Worm (Caenorhabditis elegans) whole organism, young adult: ENCODE data around the gene arl-8.

ENCODE experiments used
- B0019.2 ChIP-seq: fragments of 200-800 bp; sonication (Bioruptor generic); conservative IDR thresholded peaks from 2 replicates; pipeline ENCODE4 v1.3.6; 2022; ENCODE audit warnings: missing genetic modification reagents, missing genetic modification characterization, missing compliant biosample characterization
- B0336.3 ChIP-seq: fragments of 200-800 bp; sonication (Bioruptor generic); IDR thresholded peaks from 2 replicates; pipeline ENCODE4 v1.3.6; 2022; ENCODE audit warnings: missing genetic modification characterization, missing compliant biosample characterization
- C06A6.2 ChIP-seq: fragments of 200-800 bp; sonication (Bioruptor generic); conservative IDR thresholded peaks from 2 replicates; pipeline ENCODE4 v1.3.6; 2022; ENCODE audit warnings: missing genetic modification characterization, missing compliant biosample characterization
- F10E7.11 ChIP-seq: sonication (generic microtip); optimal IDR thresholded peaks from 2 replicates; lab custom pipeline; 2017; ENCODE audit warnings: mild to moderate bottlenecking, missing genetic modification characterization, moderate library complexity, missing compliant biosample characterization
- F22D6.2 ChIP-seq: sonication (generic microtip); optimal IDR thresholded peaks from 2 replicates; lab custom pipeline; 2016; ENCODE audit warnings: mild to moderate bottlenecking, missing genetic modification characterization, missing compliant biosample characterization
- F33H1.4 ChIP-seq: fragments of 200-800 bp; sonication (Bioruptor generic); IDR thresholded peaks from 2 replicates; pipeline ENCODE4 v1.3.6; 2022; ENCODE audit warnings: missing genetic modification reagents, missing genetic modification characterization, missing compliant biosample characterization
- K12H6.12 ChIP-seq: fragments of 200-800 bp; sonication (Bioruptor generic); optimal IDR thresholded peaks from 2 replicates; lab custom pipeline; 2018; ENCODE audit warnings: mild to moderate bottlenecking, missing genetic modification characterization, missing compliant biosample characterization
- Y53G8AR.9 ChIP-seq: fragments of 200-800 bp; sonication (Bioruptor generic); conservative IDR thresholded peaks from 2 replicates; pipeline ENCODE4 v1.3.6; 2022; ENCODE audit warnings: missing genetic modification reagents, missing genetic modification characterization, missing compliant biosample characterization
- ZK185.1 ChIP-seq: sonication (generic microtip); optimal IDR thresholded peaks from 2 replicates; lab custom pipeline; 2016; ENCODE audit warnings: mild to moderate bottlenecking, missing genetic modification characterization, missing compliant biosample characterization; ENCODE audit not compliant: poor library complexity, severe bottlenecking
- attf-5 ChIP-seq: fragments of 200-800 bp; sonication (Bioruptor generic); optimal IDR thresholded peaks from 2 replicates; lab custom pipeline; 2018; ENCODE audit warnings: mild to moderate bottlenecking, missing genetic modification characterization, missing compliant biosample characterization
- cebp-1 ChIP-seq, 2 experiments: fragments of 200-800 bp in 1 of 2; sonication (Bioruptor generic) in 1 of 2; sonication (generic microtip) in 1 of 2; IDR thresholded peaks in 1 of 2; optimal IDR thresholded peaks in 1 of 2; 2 replicates each; pipeline versions ENCODE4 v1.3.6 to Lab custom; 2017 to 2022; ENCODE audit warnings: missing compliant biosample characterization in 2 of 2, missing genetic modification characterization in 2 of 2, mild to moderate bottlenecking in 1 of 2, missing genetic modification reagents in 1 of 2, moderate library complexity in 1 of 2
- ceh-27 ChIP-seq: fragments of 200-800 bp; sonication (Bioruptor generic); optimal IDR thresholded peaks from 2 replicates; lab custom pipeline; 2018; ENCODE audit warnings: mild to moderate bottlenecking, missing genetic modification characterization, moderate library complexity, missing compliant biosample characterization
- chd-7 ChIP-seq: sonication (generic microtip); optimal IDR thresholded peaks from 2 replicates; lab custom pipeline; 2016; ENCODE audit warnings: mild to moderate bottlenecking, missing genetic modification characterization, moderate library complexity, missing compliant biosample characterization
- die-1 ChIP-seq: sonication (generic microtip); optimal IDR thresholded peaks from 2 replicates; lab custom pipeline; 2016; ENCODE audit warnings: missing genotype, mild to moderate bottlenecking, missing genetic modification characterization, missing compliant biosample characterization
- dpff-1 ChIP-seq: sonication (generic microtip); optimal IDR thresholded peaks from 2 replicates; lab custom pipeline; 2017; ENCODE audit warnings: mild to moderate bottlenecking, missing genetic modification characterization, missing compliant biosample characterization
- dpl-1 ChIP-seq: fragments of 150-350 bp; optimal IDR thresholded peaks from 2 replicates; lab custom pipeline; 2014; ENCODE audit warnings: missing biosample characterization, missing genetic modification reagents, missing genetic modification characterization
- egrh-3 ChIP-seq: fragments of 200-800 bp; sonication (Bioruptor generic); IDR thresholded peaks from 2 replicates; pipeline ENCODE4 v1.3.6; 2022; ENCODE audit warnings: missing genetic modification reagents, missing genetic modification characterization, missing compliant biosample characterization
- ekl-4 ChIP-seq: fragments of 200-800 bp; sonication (Bioruptor generic); IDR thresholded peaks from 2 replicates; pipeline ENCODE4 v1.3.6; 2022; ENCODE audit warnings: missing genetic modification reagents, missing genetic modification characterization, missing compliant biosample characterization
- fkh-3 ChIP-seq: sonication (generic microtip); optimal IDR thresholded peaks from 2 replicates; lab custom pipeline; 2016; ENCODE audit warnings: mild to moderate bottlenecking, missing genetic modification characterization, missing compliant biosample characterization
- hlh-12 ChIP-seq: sonication (generic microtip); optimal IDR thresholded peaks from 2 replicates; lab custom pipeline; 2016; ENCODE audit warnings: missing genetic modification characterization, missing compliant biosample characterization
- hlh-26 ChIP-seq: fragments of 200-800 bp; sonication (Bioruptor generic); conservative IDR thresholded peaks from 2 replicates; pipeline ENCODE4 v1.3.6; 2022; ENCODE audit warnings: missing genetic modification reagents, missing genetic modification characterization, missing compliant biosample characterization
- hmg-1.2 ChIP-seq: fragments of 200-800 bp; sonication (Bioruptor generic); IDR thresholded peaks from 2 replicates; pipeline ENCODE4 v1.3.6; 2022; ENCODE audit warnings: missing genetic modification reagents, missing genetic modification characterization, missing compliant biosample characterization
- hrde-1 ChIP-seq: sonication (generic microtip); optimal IDR thresholded peaks from 2 replicates; lab custom pipeline; 2016; ENCODE audit warnings: missing genetic modification characterization, mild to moderate bottlenecking, missing compliant biosample characterization, moderate library complexity, missing genotype, missing genetic modification reagents, borderline replicate concordance
- lin-35 ChIP-seq, 3 experiments: fragments of 150-350 bp in 2 of 3; sonication (generic microtip) in 1 of 3; optimal IDR thresholded peaks; 2 replicates each; lab custom pipeline; 2014 to 2018; ENCODE audit warnings: missing biosample characterization in 3 of 3, missing genetic modification characterization in 3 of 3, missing genetic modification reagents in 3 of 3
- lin-40 ChIP-seq: sonication (generic microtip); optimal IDR thresholded peaks from 2 replicates; lab custom pipeline; 2016; ENCODE audit warnings: missing genetic modification characterization, mild to moderate bottlenecking, missing compliant biosample characterization, missing genotype, missing genetic modification reagents
- lir-1 ChIP-seq: fragments of 200-800 bp; sonication (Bioruptor generic); conservative IDR thresholded peaks from 2 replicates; pipeline ENCODE4 v1.3.6; 2022; ENCODE audit warnings: missing genetic modification reagents, missing genetic modification characterization, missing compliant biosample characterization
- lsy-27 ChIP-seq: sonication (generic microtip); optimal IDR thresholded peaks from 2 replicates; lab custom pipeline; 2017; ENCODE audit warnings: missing genetic modification characterization, mild to moderate bottlenecking, missing compliant biosample characterization, antibody characterized with exemption, missing genotype, borderline replicate concordance; ENCODE audit not compliant: insufficient read depth
- madf-3 ChIP-seq: fragments of 200-800 bp; sonication (Bioruptor generic); IDR thresholded peaks from 2 replicates; pipeline ENCODE4 v1.3.6; 2022; ENCODE audit warnings: missing genetic modification reagents, missing genetic modification characterization, missing compliant biosample characterization
- madf-8 ChIP-seq: fragments of 200-800 bp; sonication (Bioruptor generic); conservative IDR thresholded peaks from 2 replicates; pipeline ENCODE4 v1.3.6; 2022; ENCODE audit warnings: missing genetic modification reagents, missing genetic modification characterization, missing compliant biosample characterization
- mcd-1 ChIP-seq: fragments of 200-800 bp; sonication (Bioruptor generic); IDR thresholded peaks from 2 replicates; pipeline ENCODE4 v1.3.6; 2022; ENCODE audit warnings: missing genetic modification reagents, missing genetic modification characterization, missing compliant biosample characterization
- mxl-1 ChIP-seq: sonication (generic microtip); optimal IDR thresholded peaks from 2 replicates; lab custom pipeline; 2016; ENCODE audit warnings: missing genetic modification characterization, missing compliant biosample characterization
- nhr-179 ChIP-seq: sonication (generic microtip); optimal IDR thresholded peaks from 2 replicates; lab custom pipeline; 2016; ENCODE audit warnings: mild to moderate bottlenecking, missing genetic modification characterization, missing compliant biosample characterization
- pha-4 ChIP-seq: fragments of 150-350 bp; sonication (generic microtip); optimal IDR thresholded peaks from 2 replicates; lab custom pipeline; 2014; ENCODE audit warnings: missing biosample characterization, missing genetic modification reagents, missing genetic modification characterization
- rcor-1 ChIP-seq: fragments of 200-800 bp; sonication (Bioruptor generic); IDR thresholded peaks from 2 replicates; pipeline ENCODE4 v1.3.6; 2022; ENCODE audit warnings: missing genetic modification reagents, missing genetic modification characterization, missing compliant biosample characterization
- rec-8 ChIP-seq, 2 experiments: sonication (generic microtip); optimal IDR thresholded peaks; 2 replicates each; lab custom pipeline; 2016; ENCODE audit warnings: mild to moderate bottlenecking in 2 of 2, missing genetic modification characterization in 2 of 2, missing genetic modification reagents in 2 of 2, missing genotype in 2 of 2, missing biosample characterization in 1 of 2, missing compliant biosample characterization in 1 of 2, moderate library complexity in 1 of 2
- sea-2 ChIP-seq: fragments of 200-800 bp; sonication (Bioruptor generic); IDR thresholded peaks from 2 replicates; pipeline ENCODE4 v1.3.6; 2022; ENCODE audit warnings: missing genetic modification characterization, missing compliant biosample characterization
- snpc-1.3 ChIP-seq: sonication (generic microtip); optimal IDR thresholded peaks from 2 replicates; lab custom pipeline; 2017; ENCODE audit warnings: missing genetic modification characterization, mild to moderate bottlenecking, missing compliant biosample characterization, antibody characterized with exemption, moderate library complexity, missing genotype, missing genetic modification reagents; ENCODE audit not compliant: insufficient read depth
- snpc-4 ChIP-seq, 5 experiments: fragments of 150-350 bp in 1 of 5; sonication (generic microtip) in 4 of 5; optimal IDR thresholded peaks; 2 replicates each; lab custom pipeline; 2014 to 2018; ENCODE audit warnings: missing genetic modification characterization in 5 of 5, missing biosample characterization in 3 of 5, antibody characterized with exemption in 2 of 5, mild to moderate bottlenecking in 2 of 5, missing compliant biosample characterization in 2 of 5, missing genotype in 2 of 5, moderate library complexity in 2 of 5, missing genetic modification reagents in 1 of 5
- somi-1 ChIP-seq: fragments of 200-800 bp; sonication (Bioruptor generic); optimal IDR thresholded peaks from 2 replicates; lab custom pipeline; 2018; ENCODE audit warnings: mild to moderate bottlenecking, missing genetic modification characterization, missing compliant biosample characterization
- tlf-1 ChIP-seq: fragments of 200-800 bp; sonication (Bioruptor generic); optimal IDR thresholded peaks from 2 replicates; lab custom pipeline; 2018; ENCODE audit warnings: mild to moderate bottlenecking, missing genetic modification characterization, missing compliant biosample characterization
- xnd-1 ChIP-seq: sonication (generic microtip); optimal IDR thresholded peaks from 2 replicates; lab custom pipeline; 2016; ENCODE audit warnings: missing genotype, missing genetic modification reagents, missing genetic modification characterization, missing compliant biosample characterization
- zfh-2 ChIP-seq: fragments of 200-800 bp; sonication (Bioruptor generic); conservative IDR thresholded peaks from 2 replicates; pipeline ENCODE4 v1.3.6; 2022; ENCODE audit warnings: missing genetic modification reagents, missing genetic modification characterization, missing compliant biosample characterization
- ztf-18 ChIP-seq: sonication (generic microtip); optimal IDR thresholded peaks from 2 replicates; lab custom pipeline; 2016; ENCODE audit warnings: missing genotype, mild to moderate bottlenecking, missing genetic modification characterization, missing compliant biosample characterization
- ztf-26 ChIP-seq: sonication (generic microtip); optimal IDR thresholded peaks from 2 replicates; lab custom pipeline; 2017; ENCODE audit warnings: missing genetic modification characterization, missing compliant biosample characterization

Gene arl-8

DNA sequence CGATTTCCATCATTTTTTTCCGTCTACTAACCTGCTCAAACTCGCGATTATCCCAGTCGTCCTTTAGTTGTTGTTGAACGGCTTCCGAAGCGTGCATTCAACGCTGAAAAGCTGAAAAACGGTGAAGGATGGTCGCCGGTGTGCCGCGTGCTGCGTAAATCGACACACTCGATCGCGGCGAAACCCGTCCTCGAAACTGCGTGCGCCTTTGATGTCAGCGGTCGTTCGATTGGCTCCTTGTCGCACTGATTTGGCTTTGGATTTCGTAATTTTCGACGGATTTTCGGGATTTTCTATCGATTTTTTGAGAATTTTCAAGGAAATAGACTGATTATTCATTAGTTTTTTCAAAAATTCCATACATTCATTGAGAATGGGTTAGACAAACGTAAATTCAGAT, 595 bp upstream of the arl-8 start, which contains the start of the genes Y57G11C.1147 and nuo-3:
TSS of gene Y57G11C.1147 (minus strand) at position 161 of the 400 bp plus-strand sequence.
TSS of gene nuo-3 (minus strand) at position 191 of the 400 bp plus-strand sequence.
- no peak for TF ChIP-seq nhr-179 (tag; lab: Kevin White, UChicago)
- TF ChIP-seq ztf-18 (tag; lab: Kevin White, UChicago): peak; percentile 8
- TF ChIP-seq zfh-2 (GFP tag; lab: Robert Waterston, UW): peak; percentile 79
- TF ChIP-seq B0019.2 (GFP tag; lab: Robert Waterston, UW): no peak
- no peak for TF ChIP-seq hlh-26 (GFP tag; lab: Robert Waterston, UW)
- no peak for TF ChIP-seq ceh-27
- no peak for TF ChIP-seq snpc-1.3 (tag; lab: Kevin White, UChicago)
- TF ChIP-seq sea-2 (GFP tag; lab: Robert Waterston, UW): no peak
- no peak for TF ChIP-seq dpl-1
- TF ChIP-seq rec-8 (tag; optimal IDR thresholded peaks at IDR 0.05; lab: Kevin White, UChicago): no peak
- TF ChIP-seq egrh-3 (GFP tag; lab: Robert Waterston, UW): 0 out of 2 replicates have a peak, but pooled peaks have one; percentile 39
- TF ChIP-seq B0336.3 (GFP tag; lab: Robert Waterston, UW): no peak
- peak; percentile 73 for TF ChIP-seq F33H1.4 (GFP tag; lab: Robert Waterston, UW)
- no peak for TF ChIP-seq somi-1 (GFP tag; lab: Kevin White, UChicago)
- TF ChIP-seq pha-4 (tag; lab: Kevin White, UChicago): no peak
- TF ChIP-seq rcor-1 (GFP tag; lab: Robert Waterston, UW): no peak
- TF ChIP-seq mcd-1: 0 out of 2 replicates have a peak, but pooled peaks have one; percentile 14
- 0 out of 2 replicates have a peak, but pooled peaks have one; percentile 10 for TF ChIP-seq cebp-1 (GFP tag; IDR thresholded peaks at IDR 0.05; lab: Robert Waterston, UW)
- TF ChIP-seq cebp-1 (tag; optimal IDR thresholded peaks at IDR 0.05; lab: Kevin White, UChicago): peak; percentile 65
- no peak for TF ChIP-seq lir-1
- TF ChIP-seq xnd-1 (tag; lab: Kevin White, UChicago): no peak
- no peak for TF ChIP-seq lin-35 (GFP tag; optimal IDR thresholded peaks at IDR 0.05; lab: Kevin White, UChicago)
- no peak for TF ChIP-seq mxl-1 (tag; lab: Kevin White, UChicago)
- no peak for TF ChIP-seq tlf-1 (GFP tag; lab: Kevin White, UChicago)
- no peak for TF ChIP-seq F22D6.2 (tag; lab: Kevin White, UChicago)
- TF ChIP-seq K12H6.12: no peak
- TF ChIP-seq fkh-3 (tag; lab: Kevin White, UChicago): no peak
- TF ChIP-seq F10E7.11 (tag; lab: Kevin White, UChicago): no peak
- no peak for TF ChIP-seq hmg-1.2
- TF ChIP-seq lin-40 (tag; lab: Kevin White, UChicago): no peak
- TF ChIP-seq die-1 (tag; lab: Kevin White, UChicago): no peak
- TF ChIP-seq ZK185.1: no peak
- peak; percentile 19 for TF ChIP-seq attf-5 (GFP tag; lab: Kevin White, UChicago)
- no peak for TF ChIP-seq snpc-4 (GFP tag; optimal IDR thresholded peaks at IDR 0.05; lab: Kevin White, UChicago)
- TF ChIP-seq snpc-4 (tag; optimal IDR thresholded peaks at IDR 0.05; lab: Kevin White, UChicago): peak in 3 of 4 experiments; percentile 33 to 67 (median 46)
- no peak for TF ChIP-seq lsy-27 (tag; lab: Kevin White, UChicago)
- TF ChIP-seq madf-3 (GFP tag; lab: Robert Waterston, UW): no peak

DNA sequence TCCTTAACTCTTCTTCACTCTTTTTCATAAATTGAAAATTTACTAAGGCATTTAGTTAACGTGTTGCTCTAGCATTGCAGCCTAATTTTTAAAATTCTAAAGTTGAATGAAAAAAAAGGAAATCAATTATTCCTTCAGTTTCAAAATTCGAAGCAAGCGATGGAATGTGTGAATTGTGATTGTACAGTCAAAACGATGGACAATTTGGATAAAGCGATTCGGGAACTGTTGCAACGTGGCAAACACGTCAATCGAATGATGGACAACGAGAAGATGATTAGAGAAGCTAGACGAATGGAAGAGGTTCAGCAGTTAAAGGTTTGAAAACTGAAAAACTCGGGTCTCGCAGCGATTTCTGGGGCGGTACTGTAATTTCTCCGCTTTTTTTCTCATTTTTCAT, 1.2 kb downstream of the arl-8 start, which contains the start of gene Y57G11C.14:
TSS of gene Y57G11C.14 (plus strand) at position 126 of the 400 bp plus-strand sequence.
- TF ChIP-seq ztf-26 (tag; lab: Kevin White, UChicago) (no peak), Y53G8AR.9 (0 out of 2 replicates have a peak, but pooled peaks have one; percentile 30), F33H1.4 (GFP tag; lab: Robert Waterston, UW) (0 out of 2 replicates have a peak, but pooled peaks have one; percentile 5), snpc-4 (GFP tag; optimal IDR thresholded peaks at IDR 0.05; lab: Kevin White, UChicago) (no peak), snpc-4 (tag; optimal IDR thresholded peaks at IDR 0.05; lab: Kevin White, UChicago) (peak in 1 of 4 experiments; percentile 85), hrde-1 (tag; lab: Kevin White, UChicago) (peak; percentile 55), chd-7 (tag; lab: Kevin White, UChicago) (no peak), madf-3 (GFP tag; lab: Robert Waterston, UW) (0 out of 2 replicates have a peak, but pooled peaks have one; percentile 67), madf-8 (GFP tag; lab: Robert Waterston, UW) (no peak), C06A6.2 (GFP tag; lab: Robert Waterston, UW) (no peak), ekl-4 (GFP tag; lab: Robert Waterston, UW) (0 out of 2 replicates have a peak, but pooled peaks have one; percentile 26), cebp-1 (GFP tag; IDR thresholded peaks at IDR 0.05; lab: Robert Waterston, UW) (no peak), cebp-1 (tag; optimal IDR thresholded peaks at IDR 0.05; lab: Kevin White, UChicago) (no peak), hlh-12 (tag; lab: Kevin White, UChicago) (no peak), mcd-1 (0 out of 2 replicates have a peak, but pooled peaks have one; percentile 15), dpff-1 (tag; lab: Kevin White, UChicago) (no peak), hmg-1.2 (0 out of 2 replicates have a peak, but pooled peaks have one; percentile 28)
